Worm (Caenorhabditis elegans) whole organism, L2 larva: Measurements from ENCODE around the gene pch-2.

ENCODE experiments used
- C34F6.9 ChIP-seq: fragments of 150-350 bp; optimal IDR thresholded peaks from 2 replicates; lab custom pipeline; 2014; ENCODE audit warnings: missing biosample characterization, missing genetic modification characterization
- F13H6.1 ChIP-seq: sonication (generic microtip); optimal IDR thresholded peaks from 2 replicates; lab custom pipeline; 2016; ENCODE audit warnings: missing genetic modification characterization, missing compliant biosample characterization
- aly-2 ChIP-seq: fragments of 150-350 bp; optimal IDR thresholded peaks from 2 replicates; lab custom pipeline; 2014; ENCODE audit warnings: missing biosample characterization, missing genetic modification characterization
- ama-1 ChIP-seq: fragments of 150-350 bp; optimal IDR thresholded peaks from 2 replicates; lab custom pipeline; 2018; ENCODE audit warnings: inconsistent platforms
- ceh-16 ChIP-seq: fragments of 150-350 bp; optimal IDR thresholded peaks from 2 replicates; lab custom pipeline; 2014; ENCODE audit warnings: missing biosample characterization, missing genetic modification characterization
- dmd-4 ChIP-seq: sonication (generic microtip); optimal IDR thresholded peaks from 2 replicates; lab custom pipeline; 2017; ENCODE audit warnings: missing biosample characterization, missing genetic modification characterization
- fos-1 ChIP-seq: fragments of 150-350 bp; optimal IDR thresholded peaks from 2 replicates; lab custom pipeline; 2014; ENCODE audit warnings: missing biosample characterization, missing genetic modification characterization
- gmeb-1 ChIP-seq: fragments of 150-350 bp; optimal IDR thresholded peaks from 2 replicates; lab custom pipeline; 2014; ENCODE audit warnings: missing biosample characterization, missing genetic modification characterization
- lin-11 ChIP-seq: fragments of 150-350 bp; sonication (generic microtip); optimal IDR thresholded peaks from 2 replicates; lab custom pipeline; 2014; ENCODE audit warnings: missing biosample characterization, missing genetic modification characterization, inconsistent platforms, mixed read lengths
- lin-39 ChIP-seq: fragments of 150-350 bp; optimal IDR thresholded peaks from 2 replicates; lab custom pipeline; 2014; ENCODE audit warnings: missing biosample characterization, missing genetic modification reagents, missing genetic modification characterization
- mab-5 ChIP-seq: fragments of 150-350 bp; optimal IDR thresholded peaks from 2 replicates; lab custom pipeline; 2014; ENCODE audit warnings: missing biosample characterization, missing genetic modification characterization
- mbf-1 ChIP-seq: sonication (generic microtip); optimal IDR thresholded peaks from 2 replicates; lab custom pipeline; 2017; ENCODE audit warnings: missing biosample characterization, missing genetic modification characterization
- mdl-1 ChIP-seq, 2 experiments: fragments of 150-350 bp in 1 of 2; sonication (generic microtip) in 1 of 2; optimal IDR thresholded peaks; 2 replicates each; lab custom pipeline; 2017; ENCODE audit warnings: missing biosample characterization in 2 of 2, missing genetic modification characterization in 2 of 2
- nhr-10 ChIP-seq: sonication (generic microtip); optimal IDR thresholded peaks from 2 replicates; lab custom pipeline; 2017; ENCODE audit warnings: missing biosample characterization, missing genetic modification characterization
- nhr-11 ChIP-seq: fragments of 150-350 bp; optimal IDR thresholded peaks from 2 replicates; lab custom pipeline; 2014; ENCODE audit warnings: missing biosample characterization, missing genetic modification characterization
- nhr-129 ChIP-seq: fragments of 150-350 bp; optimal IDR thresholded peaks from 2 replicates; lab custom pipeline; 2014; ENCODE audit warnings: missing biosample characterization, missing genetic modification characterization
- nhr-21 ChIP-seq: fragments of 150-350 bp; optimal IDR thresholded peaks from 2 replicates; lab custom pipeline; 2014; ENCODE audit warnings: missing biosample characterization, missing genetic modification characterization
- nhr-23 ChIP-seq: fragments of 150-350 bp; optimal IDR thresholded peaks from 2 replicates; lab custom pipeline; 2014; ENCODE audit warnings: missing biosample characterization, missing genetic modification reagents, missing genetic modification characterization
- nhr-237 ChIP-seq: fragments of 150-350 bp; optimal IDR thresholded peaks from 2 replicates; lab custom pipeline; 2014; ENCODE audit warnings: missing biosample characterization, missing genetic modification characterization
- nhr-25 ChIP-seq: fragments of 150-350 bp; sonication (generic microtip); optimal IDR thresholded peaks from 3 replicates; lab custom pipeline; 2014; ENCODE audit warnings: missing biosample characterization, missing genetic modification characterization
- nhr-77 ChIP-seq: fragments of 150-350 bp; optimal IDR thresholded peaks from 2 replicates; lab custom pipeline; 2014; ENCODE audit warnings: missing biosample characterization, missing genetic modification characterization
- peb-1 ChIP-seq: fragments of 150-350 bp; optimal IDR thresholded peaks from 2 replicates; lab custom pipeline; 2014; ENCODE audit warnings: missing biosample characterization, missing genetic modification characterization
- sem-4 ChIP-seq: fragments of 150-350 bp; optimal IDR thresholded peaks from 2 replicates; lab custom pipeline; 2014; ENCODE audit warnings: missing biosample characterization, missing genetic modification reagents, missing genetic modification characterization
- skn-1 ChIP-seq: sonication (generic microtip); optimal IDR thresholded peaks from 2 replicates; lab custom pipeline; 2017; ENCODE audit warnings: missing biosample characterization, missing genetic modification characterization
- sma-3 ChIP-seq: sonication (generic microtip); optimal IDR thresholded peaks from 2 replicates; lab custom pipeline; 2016; ENCODE audit warnings: missing genetic modification reagents, missing genetic modification characterization, missing compliant biosample characterization
- sma-9 ChIP-seq, 2 experiments: fragments of 150-350 bp in 1 of 2; sonication (generic microtip) in 1 of 2; optimal IDR thresholded peaks; 2 replicates each; lab custom pipeline; 2014 to 2016; ENCODE audit warnings: missing genetic modification characterization in 2 of 2, mild to moderate bottlenecking in 1 of 2, missing biosample characterization in 1 of 2, missing compliant biosample characterization in 1 of 2, missing genetic modification reagents in 1 of 2, moderate library complexity in 1 of 2
- snpc-4 ChIP-seq: fragments of 150-350 bp; optimal IDR thresholded peaks from 2 replicates; lab custom pipeline; 2014; ENCODE audit warnings: missing biosample characterization, missing genetic modification characterization
- unc-39 ChIP-seq: fragments of 150-350 bp; optimal IDR thresholded peaks from 2 replicates; lab custom pipeline; 2014; ENCODE audit warnings: missing biosample characterization, missing genetic modification characterization
- unc-62 ChIP-seq: fragments of 150-350 bp; optimal IDR thresholded peaks from 2 replicates; lab custom pipeline; 2014; ENCODE audit warnings: missing biosample characterization, missing genetic modification reagents, missing genetic modification characterization
- zag-1 ChIP-seq: fragments of 150-350 bp; optimal IDR thresholded peaks from 2 replicates; lab custom pipeline; 2014; ENCODE audit warnings: missing biosample characterization, missing genetic modification characterization
- ztf-1 ChIP-seq: fragments of 200-800 bp; sonication (Bioruptor generic); conservative IDR thresholded peaks from 2 replicates; pipeline ENCODE4 v1.3.6; 2022; ENCODE audit warnings: missing genetic modification characterization, missing compliant biosample characterization
- ztf-4 ChIP-seq: fragments of 150-350 bp; optimal IDR thresholded peaks from 2 replicates; lab custom pipeline; 2014; ENCODE audit warnings: missing biosample characterization, missing genetic modification characterization

Gene pch-2

DNA sequence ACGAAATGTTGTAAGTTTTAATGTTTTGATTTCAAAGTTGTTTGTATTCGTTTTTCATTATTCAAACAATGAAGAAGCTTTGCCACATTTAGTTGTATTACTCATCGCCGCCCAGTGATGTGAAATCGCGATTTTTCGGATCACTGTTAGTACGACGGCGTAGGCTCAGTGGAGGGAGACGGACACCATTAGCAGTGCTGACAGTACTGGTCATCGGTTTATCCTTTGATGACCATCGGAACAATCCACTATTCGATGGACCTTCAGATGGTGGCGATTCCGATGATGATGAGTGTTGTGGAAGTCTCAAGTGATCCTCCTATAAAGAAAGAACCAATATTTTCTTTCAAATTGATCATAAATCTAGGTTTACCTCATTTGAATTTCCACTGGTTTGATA is 29.4 kb downstream of the pch-2 start:
- TF ChIP-seq ceh-16, result no peak
- no peak for TF ChIP-seq ztf-1 (GFP tag; lab: Robert Waterston, UW)

- no peak for TF ChIP-seq gmeb-1
- TF ChIP-seq nhr-10 (tag; lab: Kevin White, UChicago), result no peak
- TF ChIP-seq nhr-23 (tag; lab: Kevin White, UChicago), result no peak
- no peak for TF ChIP-seq nhr-25 (tag; lab: Kevin White, UChicago)
- TF ChIP-seq nhr-11 (tag; lab: Kevin White, UChicago), result no peak
- no peak for TF ChIP-seq mdl-1 (tag; optimal IDR thresholded peaks at IDR 0.05; lab: Kevin White, UChicago)
These were observed 32.3 kb downstream of the pch-2 start, which contains the start of gene T05C12.8 for ce11 chrII:8190455-8190854. TSS of gene T05C12.8 (minus strand) at chrII:8190555.

DNA sequence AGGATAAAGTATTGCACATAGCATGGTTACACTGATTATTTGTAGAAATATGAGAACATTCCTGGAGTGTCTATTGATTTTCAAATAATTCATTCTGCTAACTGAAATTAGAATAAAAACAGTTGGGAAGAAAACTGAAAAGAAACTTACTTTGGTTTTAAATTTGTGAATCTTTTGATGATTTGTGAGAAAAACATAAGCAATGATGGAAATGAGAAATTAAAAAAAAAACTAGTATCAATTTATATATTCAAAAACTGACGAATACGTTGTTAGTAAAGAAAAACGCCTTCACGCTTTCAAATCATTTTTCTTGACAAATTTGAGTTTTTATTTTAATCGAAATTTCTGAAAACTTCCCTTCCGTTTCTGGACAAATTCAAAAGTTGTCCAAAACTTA is 35.0 kb downstream of the pch-2 start, which contains the start of gene T05C12.9:
Gene T05C12.9 (minus strand): TSS at position 101 of the 400 bp plus-strand sequence.
- no peak for TF ChIP-seq nhr-21 (tag; lab: Kevin White, UChicago)
- no peak for TF ChIP-seq nhr-237 (tag; lab: Kevin White, UChicago)
- no peak for TF ChIP-seq mbf-1 (tag; lab: Kevin White, UChicago)
- no peak for TF ChIP-seq dmd-4 (tag; lab: Kevin White, UChicago)
- no peak for TF ChIP-seq F13H6.1 (tag; lab: Kevin White, UChicago)
- TF ChIP-seq peb-1, result no peak
- no peak for TF ChIP-seq nhr-23 (tag; lab: Kevin White, UChicago)
- TF ChIP-seq lin-11, result no peak
- no peak for TF ChIP-seq C34F6.9 (tag; lab: Kevin White, UChicago)
- TF ChIP-seq skn-1 (tag; lab: Kevin White, UChicago), result no peak
- no peak for TF ChIP-seq unc-62 (GFP tag; lab: Kevin White, UChicago)

- TF ChIP-seq fos-1 (tag; lab: Kevin White, UChicago) (no peak), nhr-21 (tag; lab: Kevin White, UChicago) (no peak), F13H6.1 (tag; lab: Kevin White, UChicago) (no peak), unc-39 (no peak), nhr-129 (tag; lab: Kevin White, UChicago) (no peak), dmd-4 (tag; lab: Kevin White, UChicago) (no peak), sma-3 (GFP tag; lab: Kevin White, UChicago) (no peak), mab-5 (tag; lab: Kevin White, UChicago) (no peak), gmeb-1 (no peak), snpc-4 (tag; lab: Kevin White, UChicago) (no peak), nhr-23 (tag; lab: Kevin White, UChicago) (no peak), ztf-4 (tag; lab: Kevin White, UChicago) (no peak), aly-2 (tag; lab: Kevin White, UChicago) (no peak), zag-1 (tag; lab: Kevin White, UChicago) (no peak), sma-9 (GFP tag; optimal IDR thresholded peaks at IDR 0.05; lab: Kevin White, UChicago) (no peak), sma-9 (tag; optimal IDR thresholded peaks at IDR 0.05; lab: Kevin White, UChicago) (no peak), nhr-11 (tag; lab: Kevin White, UChicago) (no peak), nhr-77 (tag; lab: Kevin White, UChicago) (no peak), nhr-10 (tag; lab: Kevin White, UChicago) (no peak)
These were observed 35.8 kb downstream of the pch-2 start for ce11 chrII:8193922-8194321.

DNA sequence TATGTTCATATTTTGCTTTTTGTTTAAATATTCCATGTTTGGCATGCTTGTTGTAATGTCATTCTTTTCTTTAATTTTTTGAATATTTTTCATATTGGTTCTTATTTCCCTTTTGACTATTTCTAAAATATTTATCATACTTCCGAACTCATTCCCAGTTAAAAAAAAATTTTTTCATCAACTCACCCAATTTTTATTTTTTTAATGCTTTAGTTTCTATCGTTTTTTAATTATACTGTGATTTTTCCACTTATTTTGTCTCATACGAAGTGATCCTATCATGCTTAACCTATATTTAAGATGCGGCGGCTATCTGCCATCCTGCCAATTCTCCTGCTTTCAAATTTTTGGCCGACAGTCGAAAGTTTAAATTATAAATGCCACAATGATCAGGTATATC is 40.4 kb downstream of the pch-2 start, which contains the start of gene qua-1:
Gene qua-1 (plus strand): TSS at position 301 of the 400 bp plus-strand sequence.
- TF ChIP-seq dmd-4 (tag; lab: Kevin White, UChicago), result no peak
- no peak for TF ChIP-seq nhr-21 (tag; lab: Kevin White, UChicago)
- no peak for TF ChIP-seq C34F6.9 (tag; lab: Kevin White, UChicago)
- no peak for TF ChIP-seq lin-39 (tag; lab: Kevin White, UChicago)
- no peak for TF ChIP-seq F13H6.1 (tag; lab: Kevin White, UChicago)
- no peak for TF ChIP-seq peb-1
- TF ChIP-seq nhr-77 (tag; lab: Kevin White, UChicago), result no peak
- TF ChIP-seq sem-4 (tag; lab: Kevin White, UChicago), result no peak
- no peak for TF ChIP-seq ama-1 (lab: Kevin White, UChicago)
- TF ChIP-seq snpc-4 (tag; lab: Kevin White, UChicago), result no peak
